Fruit fly (Drosophila melanogaster) whole organism, embryonic: ENCODE measurements around the gene Rpp20.

ENCODE experiments used
- Antp ChIP-seq: fragments of 200-800 bp; sonication (Bioruptor generic); optimal IDR thresholded peaks from 3 replicates; lab custom pipeline; 2016; ENCODE audit warnings: missing biosample characterization, missing genetic modification characterization
- CG10267 ChIP-seq: fragments of 200-800 bp; sonication (Bioruptor generic); optimal IDR thresholded peaks from 2 replicates; lab custom pipeline; 2018; ENCODE audit warnings: missing biosample characterization, mild to moderate bottlenecking, missing genetic modification characterization, moderate library complexity
- CG10462 ChIP-seq: fragments of 200-800 bp; sonication (Bioruptor generic); optimal IDR thresholded peaks from 2 replicates; lab custom pipeline; 2016; ENCODE audit warnings: missing biosample characterization, missing genetic modification characterization
- CG10979 ChIP-seq: fragments of 200-800 bp; sonication (Bioruptor generic); optimal IDR thresholded peaks from 2 replicates; lab custom pipeline; 2018; ENCODE audit warnings: missing biosample characterization, mild to moderate bottlenecking, missing genetic modification characterization, moderate library complexity
- CG11560 ChIP-seq: fragments of 200-800 bp; sonication (Bioruptor generic); IDR thresholded peaks from 3 replicates; pipeline ENCODE4 v1.3.6; 2022; ENCODE audit warnings: missing biosample characterization, missing genetic modification characterization
- CG12391 ChIP-seq: fragments of 200-800 bp; sonication (Bioruptor generic); optimal IDR thresholded peaks from 3 replicates; lab custom pipeline; 2018; ENCODE audit warnings: missing biosample characterization, mild to moderate bottlenecking, missing genetic modification characterization, moderate library complexity
- CG12769 ChIP-seq: fragments of 200-800 bp; sonication (Bioruptor generic); optimal IDR thresholded peaks from 2 replicates; lab custom pipeline; 2019; ENCODE audit warnings: missing biosample characterization, mild to moderate bottlenecking, missing genetic modification characterization, moderate library complexity
- CG13894 ChIP-seq: fragments of 200-800 bp; sonication (Bioruptor generic); optimal IDR thresholded peaks from 3 replicates; lab custom pipeline; 2018; ENCODE audit warnings: missing biosample characterization, mild to moderate bottlenecking, missing genetic modification characterization, moderate library complexity
- CG14710 ChIP-seq: fragments of 200-800 bp; sonication (Bioruptor generic); optimal IDR thresholded peaks from 3 replicates; lab custom pipeline; 2019; ENCODE audit warnings: missing biosample characterization, mild to moderate bottlenecking, missing genetic modification characterization, moderate library complexity
- CG15514 ChIP-seq: fragments of 200-800 bp; sonication (Bioruptor generic); optimal IDR thresholded peaks from 3 replicates; lab custom pipeline; 2017; ENCODE audit warnings: missing biosample characterization, missing genetic modification characterization, mild to moderate bottlenecking, moderate library complexity, missing genetic modification reagents
- CG17361 ChIP-seq: fragments of 200-800 bp; sonication (Bioruptor generic); IDR thresholded peaks from 3 replicates; pipeline ENCODE4 v1.3.6; 2022; ENCODE audit warnings: missing biosample characterization, missing genetic modification characterization
- CG18262 ChIP-seq: fragments of 200-800 bp; optimal IDR thresholded peaks from 3 replicates; lab custom pipeline; 2019; ENCODE audit warnings: missing biosample characterization, mild to moderate bottlenecking, missing genetic modification characterization, moderate library complexity
- CG2129 ChIP-seq: fragments of 200-800 bp; sonication (Bioruptor generic); IDR thresholded peaks from 2 replicates; pipeline ENCODE4 v1.3.6; 2022; ENCODE audit warnings: missing biosample characterization, missing genetic modification characterization; ENCODE audit not compliant: partially characterized antibody
- CG31388 ChIP-seq: fragments of 200-800 bp; sonication (Bioruptor generic); optimal IDR thresholded peaks from 2 replicates; lab custom pipeline; 2016; ENCODE audit warnings: missing biosample characterization, missing genetic modification characterization
- CG33557 ChIP-seq: fragments of 200-800 bp; sonication (Bioruptor generic); optimal IDR thresholded peaks from 2 replicates; lab custom pipeline; 2019; ENCODE audit warnings: missing biosample characterization, mild to moderate bottlenecking, missing genetic modification characterization, moderate library complexity
- CG4328 ChIP-seq: fragments of 200-800 bp; sonication (Bioruptor generic); optimal IDR thresholded peaks from 3 replicates; lab custom pipeline; 2017; ENCODE audit warnings: missing biosample characterization, missing genetic modification reagents, missing genetic modification characterization
- CG9215 ChIP-seq: fragments of 200-800 bp; sonication (Bioruptor generic); IDR thresholded peaks from 2 replicates; pipeline ENCODE4 v1.3.6; 2022; ENCODE audit warnings: missing biosample characterization, missing genetic modification characterization
- CoRest ChIP-seq: fragments of 200-800 bp; sonication (Bioruptor generic); optimal IDR thresholded peaks from 3 replicates; lab custom pipeline; 2018; ENCODE audit warnings: missing biosample characterization, mild to moderate bottlenecking, missing genetic modification characterization, moderate library complexity
- D19A ChIP-seq: fragments of 200-800 bp; optimal IDR thresholded peaks from 3 replicates; lab custom pipeline; 2019; ENCODE audit warnings: missing biosample characterization, mild to moderate bottlenecking, missing genetic modification characterization, moderate library complexity
- Ets65A ChIP-seq: fragments of 200-800 bp; sonication (Bioruptor generic); peaks from one replicate; lab custom pipeline; 2016; ENCODE audit warnings: missing biosample characterization, missing genetic modification characterization
- Lim3 ChIP-seq: fragments of 200-800 bp; sonication (Bioruptor generic); IDR thresholded peaks from 2 replicates; pipeline ENCODE4 v1.3.6; 2022; ENCODE audit warnings: missing biosample characterization, missing genetic modification characterization
- Med ChIP-seq: fragments of 200-800 bp; sonication (Bioruptor generic); peaks from one replicate; lab custom pipeline; 2016; ENCODE audit warnings: missing biosample characterization, missing genetic modification characterization, mild to moderate bottlenecking, inconsistent platforms, moderate library complexity
- Poxn ChIP-seq: fragments of 200-800 bp; sonication (Bioruptor generic); IDR thresholded peaks from 2 replicates; pipeline ENCODE4 v1.3.6; 2022; ENCODE audit warnings: missing biosample characterization, missing genetic modification characterization
- Vsx1 ChIP-seq: fragments of 200-800 bp; sonication (Bioruptor generic); optimal IDR thresholded peaks from 2 replicates; lab custom pipeline; 2017; ENCODE audit warnings: missing biosample characterization, mild to moderate bottlenecking, missing genetic modification characterization, missing genetic modification reagents
- ac ChIP-seq: fragments of 200-800 bp; sonication (Bioruptor generic); optimal IDR thresholded peaks from 3 replicates; lab custom pipeline; 2017; ENCODE audit warnings: missing biosample characterization, mild to moderate bottlenecking, missing genetic modification characterization
- ato ChIP-seq: fragments of 200-800 bp; sonication (Bioruptor generic); IDR thresholded peaks from 2 replicates; pipeline ENCODE4 v1.3.6; 2022; ENCODE audit warnings: missing biosample characterization, missing genetic modification characterization; ENCODE audit not compliant: partially characterized antibody
- crol ChIP-seq: fragments of 200-800 bp; sonication (Bioruptor generic); IDR thresholded peaks from 2 replicates; pipeline ENCODE4 v1.3.6; 2022; ENCODE audit warnings: missing biosample characterization, missing genetic modification characterization
- dmrt11E ChIP-seq: fragments of 200-800 bp; sonication (Bioruptor generic); optimal IDR thresholded peaks from 3 replicates; lab custom pipeline; 2018; ENCODE audit warnings: missing biosample characterization, mild to moderate bottlenecking, missing genetic modification characterization, moderate library complexity
- gem ChIP-seq: fragments of 200-800 bp; sonication (Bioruptor generic); optimal IDR thresholded peaks from 2 replicates; lab custom pipeline; 2019; ENCODE audit warnings: missing biosample characterization, mild to moderate bottlenecking, missing genetic modification characterization, moderate library complexity
- grau ChIP-seq: fragments of 200-800 bp; optimal IDR thresholded peaks from 3 replicates; lab custom pipeline; 2019; ENCODE audit warnings: missing biosample characterization, mild to moderate bottlenecking, missing genetic modification characterization, moderate library complexity
- kni ChIP-seq: fragments of 200-800 bp; sonication (Bioruptor generic); optimal IDR thresholded peaks from 3 replicates; lab custom pipeline; 2017; ENCODE audit warnings: mild to moderate bottlenecking, missing biosample characterization, missing genetic modification reagents, missing genetic modification characterization
- lola ChIP-seq, 3 experiments: fragments of >200 bp in 2 of 3; fragments of 200-800 bp in 1 of 3; sonication (Bioruptor generic) in 1 of 3; optimal IDR thresholded peaks; 2 replicates each; lab custom pipeline; 2017 to 2019; ENCODE audit warnings: missing biosample characterization in 3 of 3, missing genetic modification characterization in 3 of 3, mild to moderate bottlenecking in 1 of 3, moderate library complexity in 1 of 3
- repo ChIP-seq: fragments of 200-800 bp; sonication (Bioruptor generic); optimal IDR thresholded peaks from 2 replicates; lab custom pipeline; 2016; ENCODE audit warnings: missing biosample characterization, missing genetic modification characterization
- sd ChIP-seq: fragments of 200-800 bp; sonication (Bioruptor generic); optimal IDR thresholded peaks from 3 replicates; lab custom pipeline; 2018; ENCODE audit warnings: missing biosample characterization, mild to moderate bottlenecking, missing genetic modification characterization, moderate library complexity
- sens ChIP-seq: fragments of 200-800 bp; sonication (Bioruptor generic); peaks from one replicate; lab custom pipeline; 2016; ENCODE audit warnings: missing biosample characterization, missing genetic modification characterization
- tll ChIP-seq, 2 experiments: fragments of 200-800 bp in 1 of 2; fragments of >200 bp in 1 of 2; sonication (Bioruptor generic) in 1 of 2; optimal IDR thresholded peaks; 2 replicates each; lab custom pipeline; 2017 to 2019; ENCODE audit warnings: missing biosample characterization in 2 of 2, missing genetic modification characterization in 2 of 2, mild to moderate bottlenecking in 1 of 2, moderate library complexity in 1 of 2
- twi ChIP-seq: fragments of 200-800 bp; optimal IDR thresholded peaks from 2 replicates; lab custom pipeline; 2019; ENCODE audit warnings: missing biosample characterization, mild to moderate bottlenecking, missing genetic modification characterization, moderate library complexity
- zf30C ChIP-seq: fragments of 200-800 bp; sonication (Bioruptor generic); optimal IDR thresholded peaks from 3 replicates; lab custom pipeline; 2018; ENCODE audit warnings: missing biosample characterization, mild to moderate bottlenecking, missing genetic modification characterization

Gene Rpp20

DNA sequence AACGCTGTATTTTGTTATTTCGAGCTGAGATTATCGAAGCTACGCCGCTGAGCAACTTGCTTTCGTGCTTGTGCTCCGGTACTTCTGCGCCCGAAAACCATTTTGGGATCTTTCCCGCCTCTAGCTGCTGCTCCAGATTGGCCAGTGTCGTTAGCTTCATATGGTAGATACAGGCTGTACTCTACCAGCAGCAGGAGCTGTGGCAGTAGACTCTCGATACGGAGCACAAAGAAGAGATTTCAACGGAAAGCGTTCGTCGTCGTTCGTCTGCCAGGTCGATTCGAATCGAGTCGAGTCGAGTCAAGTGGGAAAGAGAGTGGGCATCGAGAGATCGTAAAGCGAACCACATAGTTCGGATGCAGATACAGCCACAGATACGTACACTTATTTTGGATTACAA lies 29.4 kb upstream of the Rpp20 start (continued):
- no peak for TF ChIP-seq CG14710 (tag; lab: Kevin White, UChicago)
- no peak for TF ChIP-seq tll (GFP tag; optimal IDR thresholded peaks at IDR 0.05; lab: Kevin White, UChicago)
- TF ChIP-seq Lim3 (GFP tag; lab: Robert Waterston, UW), result no peak
- TF ChIP-seq CG13894 (tag; lab: Kevin White, UChicago), result no peak
- TF ChIP-seq CG9215 (GFP tag; lab: Robert Waterston, UW), result no peak
- TF ChIP-seq CG2129 (GFP tag; lab: Robert Waterston, UW), result no peak
- peak; percentile 70 for TF ChIP-seq grau (tag; lab: Kevin White, UChicago)
- TF ChIP-seq ato, result no peak
- no peak for TF ChIP-seq CG31388 (GFP tag; lab: Kevin White, UChicago)
- no peak for TF ChIP-seq kni (GFP tag; lab: Kevin White, UChicago)
- no peak for TF ChIP-seq CG11560
- TF ChIP-seq D19A (tag; lab: Kevin White, UChicago), result no peak
- no peak for TF ChIP-seq Antp (GFP tag; lab: Kevin White, UChicago)
- no peak for TF ChIP-seq Poxn (GFP tag; lab: Robert Waterston, UW)
- TF ChIP-seq Ets65A (GFP tag; lab: Kevin White, UChicago), result no peak
- TF ChIP-seq CG4328 (GFP tag; lab: Kevin White, UChicago), result no peak
- TF ChIP-seq Vsx1, result no peak
- TF ChIP-seq CoRest (tag; lab: Kevin White, UChicago), result no peak
- no peak for TF ChIP-seq crol (GFP tag; lab: Robert Waterston, UW)
- TF ChIP-seq CG12769 (tag; lab: Kevin White, UChicago), result peak; percentile 39
- no peak for TF ChIP-seq ac (GFP tag; lab: Kevin White, UChicago)

DNA sequence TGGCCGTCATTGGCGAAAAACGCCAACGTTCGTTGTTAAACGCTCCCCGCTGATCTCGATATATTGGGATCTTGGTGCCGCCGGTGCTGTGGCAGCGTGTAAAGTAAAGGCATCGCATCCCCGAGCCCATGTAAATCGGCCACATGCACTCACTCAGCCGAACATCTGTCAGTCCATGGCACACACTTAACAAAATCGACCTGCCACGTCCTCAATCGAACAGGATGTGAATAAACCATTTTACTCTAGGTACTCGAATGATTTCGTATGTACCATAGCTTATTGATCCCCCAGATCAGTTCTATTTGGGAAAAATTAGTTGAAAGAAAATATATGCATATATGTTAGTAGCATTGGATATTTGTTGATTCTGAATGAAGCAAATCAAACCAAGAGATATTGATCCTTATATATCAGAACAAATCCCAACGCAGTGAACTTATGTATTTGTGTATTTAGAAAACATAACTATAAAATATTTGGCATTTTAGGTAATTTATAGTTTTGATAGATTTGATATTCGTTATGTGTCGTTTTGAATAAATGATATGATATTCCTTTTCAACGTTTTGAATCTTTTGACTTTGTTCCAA lies 27.8 kb upstream of the Rpp20 start:
- TF ChIP-seq CG12391 (tag; lab: Kevin White, UChicago) (peak; percentile 8), CG14710 (tag; lab: Kevin White, UChicago) (peak; percentile 4), Med (GFP tag; lab: Kevin White, UChicago) (peak; percentile 31), sd (no peak), zf30C (GFP tag; lab: Kevin White, UChicago) (peak; percentile 71), CG18262 (peak; percentile 42), lola (GFP tag; optimal IDR thresholded peaks at IDR 0.05; lab: Kevin White, UChicago) (peak in 1 of 3 experiments; percentile 44), CG15514 (GFP tag; lab: Kevin White, UChicago) (no peak), repo (GFP tag; lab: Kevin White, UChicago) (no peak), CG17361 (peak; percentile 64; the same call in 2 of the 3 replicates), sens (peak; percentile 81), CG33557 (GFP tag; lab: Kevin White, UChicago) (peak; percentile 10), dmrt11E (peak; percentile 39), CG10267 (peak; percentile 2), CG10979 (tag; lab: Kevin White, UChicago) (peak; percentile 16), twi (tag; lab: Kevin White, UChicago) (peak; percentile 92), CG10462 (GFP tag; lab: Kevin White, UChicago) (no peak), gem (tag; lab: Kevin White, UChicago) (peak; percentile 27)
